Worm (Caenorhabditis elegans): ENCODE results near the gene H04D03.6.

H04D03.6 gene

DNA sequence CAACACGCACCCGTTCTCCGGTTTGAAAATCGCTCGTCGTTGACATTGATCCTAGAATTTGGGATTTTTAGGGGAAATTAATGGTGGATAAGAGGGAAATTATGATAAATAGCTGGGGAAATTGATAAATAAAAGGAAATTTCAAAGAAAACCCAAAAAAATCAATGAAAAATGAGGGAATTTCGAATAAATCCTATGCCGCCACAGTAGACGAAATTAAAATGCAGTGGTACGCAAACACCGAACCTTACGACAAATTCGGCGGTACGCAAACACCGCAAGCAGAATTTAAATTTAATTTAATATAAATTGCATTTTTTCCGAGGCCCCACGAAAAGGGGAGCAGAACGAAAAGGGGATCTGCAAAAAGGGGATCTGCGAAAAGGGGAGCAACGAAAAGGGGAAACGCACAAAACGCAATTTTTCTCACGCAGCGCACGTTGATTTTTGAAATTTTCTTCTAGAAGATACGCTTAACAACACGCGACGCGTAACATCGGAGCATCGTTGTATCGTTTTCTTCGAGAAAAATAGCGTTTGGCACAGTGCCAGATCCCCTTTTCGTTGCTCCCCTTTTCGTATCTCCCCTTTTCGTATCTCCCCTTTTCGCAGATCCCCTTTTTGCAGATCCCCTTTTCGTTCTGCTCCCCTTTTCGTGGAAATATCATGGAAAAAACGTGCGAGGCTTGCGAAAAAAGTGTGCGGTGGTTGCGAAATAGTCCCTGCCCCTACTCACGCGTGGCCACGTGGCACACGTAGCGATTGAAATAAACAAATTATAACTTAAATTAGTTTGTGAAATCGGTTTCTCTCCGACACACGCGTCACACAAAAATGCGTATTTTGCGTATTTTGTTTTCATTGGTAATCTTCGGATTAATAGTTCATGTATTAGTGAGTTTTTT is 2.5 kb downstream of the H04D03.6 start, which contains the start of the genes smrd-1 and enu-3.1 (continued):
- TF ChIP-seq B0019.2 (GFP tag; conservative IDR thresholded peaks at IDR 0.05) (peak; percentile 70), lin-35 (GFP tag; optimal IDR thresholded peaks at IDR 0.05) (peak in 1 of 3 experiments; percentile 64), madf-6 (GFP tag; IDR thresholded peaks at IDR 0.05) (peak; percentile 73), K11D2.4 (GFP tag; IDR thresholded peaks at IDR 0.05) (peak; percentile 58; the same call in 1 of the 2 replicates), aptf-2 (GFP tag; conservative IDR thresholded peaks at IDR 0.05) (peak; percentile 48; the same call in 1 of the 2 replicates), tlf-1 (GFP tag; optimal IDR thresholded peaks at IDR 0.05) (peak; percentile 5), ztf-25 (GFP tag; IDR thresholded peaks at IDR 0.05) (0 out of 2 replicates have a peak, but pooled peaks have one; percentile 37)

ce11 chrIII:10432104-10432503 is 6.6 kb downstream of the H04D03.6 start:
- TF ChIP-seq lsl-1 (GFP tag; optimal IDR thresholded peaks at IDR 0.05) (peak; percentile 25), ZK185.1 (tag; optimal IDR thresholded peaks at IDR 0.05; ENCODE audit: poor library complexity, severe bottlenecking) (no peak), tbp1 (GFP tag; optimal IDR thresholded peaks at IDR 0.05) (peak; percentile 82), F22D6.2 (tag; optimal IDR thresholded peaks at IDR 0.05) (no peak), ceh-100 (GFP tag; IDR thresholded peaks at IDR 0.05) (peak; percentile 28; the same call in 1 of the 2 replicates), madf-6 (GFP tag; IDR thresholded peaks at IDR 0.05) (0 out of 2 replicates have a peak, but pooled peaks have one; percentile 29), egl-44 (GFP tag; IDR thresholded peaks at IDR 0.05) (no peak), pha-4 (tag; optimal IDR thresholded peaks at IDR 0.05) (no peak), F49E8.2 (tag; optimal IDR thresholded peaks at IDR 0.05; ENCODE audit: insufficient read depth) (peak; percentile 17), B0261.1 (tag; optimal IDR thresholded peaks at IDR 0.05) (peak; percentile 57), lin-26 (GFP tag; IDR thresholded peaks at IDR 0.05) (0 out of 2 replicates have a peak, but pooled peaks have one; percentile 49), madf-3 (GFP tag; IDR thresholded peaks at IDR 0.05) (0 out of 2 replicates have a peak, but pooled peaks have one; percentile 24), gei-17 (GFP tag; optimal IDR thresholded peaks at IDR 0.05) (no peak), rpc-1 (optimal IDR thresholded peaks at IDR 0.05) (peak; percentile 48), rpc-1 (tag; optimal IDR thresholded peaks at IDR 0.05) (peak; percentile 68), die-1 (tag; optimal IDR thresholded peaks at IDR 0.05) (peak; percentile 27), aptf-3 (GFP tag; IDR thresholded peaks at IDR 0.05) (no peak)

ce11 chrIII:10427882-10428281 is 10.8 kb downstream of the H04D03.6 start, which contains the start of gene prp-3:
Gene prp-3 (minus strand): TSS chrIII:10427982.
- no peak for TF ChIP-seq sptf-2 (GFP tag; optimal IDR thresholded peaks at IDR 0.05)
- TF ChIP-seq snpc-1.1 (tag; optimal IDR thresholded peaks at IDR 0.05; ENCODE audit: insufficient read depth): no peak
- TF ChIP-seq dpff-1 (tag; optimal IDR thresholded peaks at IDR 0.05): no peak
- no peak for TF ChIP-seq atf-7 (tag; optimal IDR thresholded peaks at IDR 0.05)
- TF ChIP-seq Y95B8A.8 (GFP tag; IDR thresholded peaks at IDR 0.05): no peak
- TF ChIP-seq aptf-3 (GFP tag; IDR thresholded peaks at IDR 0.05): no peak
- no peak for TF ChIP-seq hmg-20 (GFP tag; IDR thresholded peaks at IDR 0.05)
- no peak for TF ChIP-seq cebp-1 (GFP tag; IDR thresholded peaks at IDR 0.05)
- TF ChIP-seq cebp-1 (tag; optimal IDR thresholded peaks at IDR 0.05): no peak
- TF ChIP-seq pha-4 (tag; optimal IDR thresholded peaks at IDR 0.05): no peak
- TF ChIP-seq rpc-1 (optimal IDR thresholded peaks at IDR 0.05): no peak
- TF ChIP-seq rpc-1 (tag; optimal IDR thresholded peaks at IDR 0.05): no peak

DNA sequence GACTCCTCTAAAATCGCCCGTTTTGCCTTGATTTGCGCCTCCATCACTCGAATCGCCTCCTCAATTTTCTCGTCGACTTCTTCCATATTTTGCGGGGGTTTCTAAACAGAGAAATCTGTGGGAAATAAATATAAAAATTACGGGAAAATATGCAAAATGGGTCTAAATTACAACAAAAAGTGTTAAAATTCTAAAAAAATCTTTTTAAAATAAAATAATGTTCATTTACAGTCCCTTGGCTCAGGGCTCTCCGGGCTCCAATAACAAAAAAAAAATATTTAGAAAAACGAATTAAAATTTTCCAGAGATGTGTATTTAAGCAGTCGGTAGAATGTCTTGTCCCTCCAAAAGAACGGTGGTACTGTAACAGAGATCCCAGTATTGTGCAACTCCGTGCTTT is 14.8 kb downstream of the H04D03.6 start, which contains the start of gene M03C11.6:
Gene M03C11.6 (minus strand): TSS at position 101 of the 400 bp plus-strand sequence.
- TF ChIP-seq zim-3 (tag; optimal IDR thresholded peaks at IDR 0.05): no peak
- TF ChIP-seq nhr-80 (tag; optimal IDR thresholded peaks at IDR 0.05): no peak
- no peak for TF ChIP-seq mel-28 (tag; optimal IDR thresholded peaks at IDR 0.05; ENCODE audit: borderline replicate concordance)
- TF ChIP-seq chd-7 (tag; optimal IDR thresholded peaks at IDR 0.05): no peak
- TF ChIP-seq mes-4 (tag; optimal IDR thresholded peaks at IDR 0.05): no peak
- no peak for TF ChIP-seq ets-4 (GFP tag; optimal IDR thresholded peaks at IDR 0.05)

Data from whole organism, young adult.